Fruit fly (Drosophila melanogaster) whole organism, embryonic: ENCODE measurements around the gene CG9269.

Experiments used
- Abd-B ChIP-seq: fragments of 200-800 bp; sonication (Bioruptor generic); optimal IDR thresholded peaks from 2 replicates; lab custom pipeline; 2018; ENCODE audit warnings: missing biosample characterization, mild to moderate bottlenecking, missing genetic modification characterization, moderate library complexity
- Atf6 ChIP-seq: fragments of 200-800 bp; sonication (Bioruptor generic); IDR thresholded peaks from 2 replicates; pipeline ENCODE4 v1.3.6; 2022; ENCODE audit warnings: missing biosample characterization, missing genetic modification characterization
- Bgb ChIP-seq: fragments of 200-800 bp; sonication (Bioruptor generic); IDR thresholded peaks from 2 replicates; pipeline ENCODE4 v1.3.6; 2022; ENCODE audit warnings: missing biosample characterization, missing genetic modification characterization; ENCODE audit not compliant: partially characterized antibody
- BtbVII ChIP-seq: fragments of 200-800 bp; sonication (Bioruptor generic); optimal IDR thresholded peaks from 3 replicates; lab custom pipeline; 2017; ENCODE audit warnings: missing biosample characterization, mild to moderate bottlenecking, missing genetic modification characterization
- CG11085 ChIP-seq: fragments of 200-800 bp; sonication (Bioruptor generic); IDR thresholded peaks from 2 replicates; pipeline ENCODE4 v1.3.6; 2022; ENCODE audit warnings: missing biosample characterization, missing genetic modification characterization
- CG13775 ChIP-seq: fragments of 200-800 bp; sonication (Bioruptor generic); optimal IDR thresholded peaks from 3 replicates; lab custom pipeline; 2017; ENCODE audit warnings: missing biosample characterization, mild to moderate bottlenecking, missing genetic modification characterization
- CG15514 ChIP-seq: fragments of 200-800 bp; sonication (Bioruptor generic); optimal IDR thresholded peaks from 3 replicates; lab custom pipeline; 2017; ENCODE audit warnings: missing biosample characterization, missing genetic modification characterization, mild to moderate bottlenecking, moderate library complexity, missing genetic modification reagents
- CG1647 ChIP-seq: fragments of 200-800 bp; sonication (Bioruptor generic); optimal IDR thresholded peaks from 3 replicates; lab custom pipeline; 2016; ENCODE audit warnings: missing biosample characterization, missing genetic modification characterization
- CG17359 ChIP-seq: fragments of 200-800 bp; sonication (Bioruptor generic); optimal IDR thresholded peaks from 3 replicates; lab custom pipeline; 2018; ENCODE audit warnings: missing biosample characterization, mild to moderate bottlenecking, missing genetic modification characterization, moderate library complexity
- CG18011 ChIP-seq: fragments of 200-800 bp; sonication (Bioruptor generic); optimal IDR thresholded peaks from 2 replicates; lab custom pipeline; 2017; ENCODE audit warnings: missing biosample characterization, missing genetic modification characterization, mild to moderate bottlenecking, moderate library complexity, missing genotype
- CG18262 ChIP-seq: fragments of 200-800 bp; optimal IDR thresholded peaks from 3 replicates; lab custom pipeline; 2019; ENCODE audit warnings: missing biosample characterization, mild to moderate bottlenecking, missing genetic modification characterization, moderate library complexity
- CG31224 ChIP-seq: fragments of 200-800 bp; sonication (Bioruptor generic); IDR thresholded peaks from 2 replicates; pipeline ENCODE4 v1.3.6; 2022; ENCODE audit warnings: missing biosample characterization, missing genetic modification characterization
- CG6272 ChIP-seq: fragments of 200-800 bp; sonication (Bioruptor generic); IDR thresholded peaks from 2 replicates; pipeline ENCODE4 v1.3.6; 2022; ENCODE audit warnings: missing biosample characterization, missing genetic modification characterization
- CG6854 ChIP-seq: fragments of 200-800 bp; sonication (Bioruptor generic); optimal IDR thresholded peaks from 3 replicates; lab custom pipeline; 2017; ENCODE audit warnings: missing biosample characterization, mild to moderate bottlenecking, missing genetic modification characterization
- CG8478 ChIP-seq: fragments of >200 bp; optimal IDR thresholded peaks from 2 replicates; lab custom pipeline; 2018
- CG8765 ChIP-seq: fragments of 200-800 bp; sonication (Bioruptor generic); IDR thresholded peaks from 2 replicates; pipeline ENCODE4 v1.3.6; 2022; ENCODE audit warnings: missing biosample characterization, missing genetic modification characterization
- CG8924 ChIP-seq: fragments of 200-800 bp; optimal IDR thresholded peaks from 3 replicates; lab custom pipeline; 2019; ENCODE audit warnings: missing biosample characterization, mild to moderate bottlenecking, missing genetic modification characterization, moderate library complexity
- CG9215 ChIP-seq: fragments of 200-800 bp; sonication (Bioruptor generic); IDR thresholded peaks from 2 replicates; pipeline ENCODE4 v1.3.6; 2022; ENCODE audit warnings: missing biosample characterization, missing genetic modification characterization
- CHES-1-like ChIP-seq: fragments of 200-800 bp; sonication (Bioruptor generic); optimal IDR thresholded peaks from 2 replicates; lab custom pipeline; 2016; ENCODE audit warnings: missing biosample characterization, missing genetic modification characterization
- MBD-R2 ChIP-seq: fragments of 200-800 bp; sonication (Bioruptor generic); IDR thresholded peaks from 2 replicates; pipeline ENCODE4 v1.3.6; 2022; ENCODE audit warnings: missing biosample characterization, missing genetic modification characterization
- Mad ChIP-seq: fragments of 200-800 bp; sonication (Bioruptor generic); optimal IDR thresholded peaks from 2 replicates; lab custom pipeline; 2016; ENCODE audit warnings: missing biosample characterization, missing genetic modification characterization
- Med ChIP-seq: fragments of 200-800 bp; sonication (Bioruptor generic); peaks from one replicate; lab custom pipeline; 2016; ENCODE audit warnings: missing biosample characterization, missing genetic modification characterization, mild to moderate bottlenecking, inconsistent platforms, moderate library complexity
- Opbp ChIP-seq: fragments of 200-800 bp; sonication (Bioruptor generic); IDR thresholded peaks from 3 replicates; pipeline ENCODE4 v1.3.6; 2022; ENCODE audit warnings: missing biosample characterization, missing genetic modification characterization; ENCODE audit not compliant: partially characterized antibody
- Ptx1 ChIP-seq: fragments of 200-800 bp; sonication (Bioruptor generic); IDR thresholded peaks from 2 replicates; pipeline ENCODE4 v1.3.6; 2022; ENCODE audit warnings: missing biosample characterization, missing genetic modification characterization
- Rfx ChIP-seq: fragments of 200-800 bp; sonication (Bioruptor generic); IDR thresholded peaks from 2 replicates; pipeline ENCODE4 v1.3.6; 2022; ENCODE audit warnings: missing biosample characterization, missing genetic modification characterization
- Sin3A ChIP-seq: fragments of >200 bp; optimal IDR thresholded peaks from 2 replicates; lab custom pipeline; 2018
- Trl ChIP-seq, 3 experiments: fragments of >200 bp in 2 of 3; fragments of 200-800 bp in 1 of 3; sonication (Bioruptor generic) in 1 of 3; optimal IDR thresholded peaks; 2 replicates in 1 of 3; 3 replicates in 2 of 3; lab custom pipeline; 2016 to 2017; ENCODE audit warnings: missing biosample characterization in 1 of 3, missing genetic modification characterization in 1 of 3
- Vsx1 ChIP-seq: fragments of 200-800 bp; sonication (Bioruptor generic); optimal IDR thresholded peaks from 2 replicates; lab custom pipeline; 2017; ENCODE audit warnings: missing biosample characterization, mild to moderate bottlenecking, missing genetic modification characterization, missing genetic modification reagents
- cad ChIP-seq: fragments of >200 bp; optimal IDR thresholded peaks from 2 replicates; lab custom pipeline; 2017; ENCODE audit warnings: missing biosample characterization, missing genetic modification characterization
- cg ChIP-seq: fragments of 200-800 bp; sonication (Bioruptor generic); optimal IDR thresholded peaks from 3 replicates; lab custom pipeline; 2019; ENCODE audit warnings: missing biosample characterization, mild to moderate bottlenecking, missing genetic modification characterization, moderate library complexity
- ci ChIP-seq: fragments of 200-800 bp; sonication (Bioruptor generic); IDR thresholded peaks from 3 replicates; pipeline ENCODE4 v1.3.6; 2022; ENCODE audit warnings: missing biosample characterization, missing genetic modification characterization
- dati ChIP-seq: fragments of 200-800 bp; sonication (Bioruptor generic); IDR thresholded peaks from 2 replicates; pipeline ENCODE4 v1.3.6; 2022; ENCODE audit warnings: missing biosample characterization, missing genetic modification characterization
- dm ChIP-seq: fragments of 200-800 bp; sonication (Bioruptor generic); optimal IDR thresholded peaks from 3 replicates; lab custom pipeline; 2016; ENCODE audit warnings: missing biosample characterization, missing genetic modification characterization
- gcm2 ChIP-seq: fragments of 200-800 bp; sonication (Bioruptor generic); optimal IDR thresholded peaks from 2 replicates; lab custom pipeline; 2016; ENCODE audit warnings: missing biosample characterization, missing genetic modification characterization
- her ChIP-seq: fragments of 200-800 bp; sonication (Bioruptor generic); optimal IDR thresholded peaks from 2 replicates; lab custom pipeline; 2016; ENCODE audit warnings: missing biosample characterization, missing genetic modification characterization
- otp ChIP-seq: fragments of 200-800 bp; sonication (Bioruptor generic); IDR thresholded peaks from 3 replicates; pipeline ENCODE4, ENCODE4 v1.3.6; 2022; ENCODE audit warnings: missing biosample characterization, missing genetic modification characterization
- prd ChIP-seq, 3 experiments: fragments of >200 bp in 2 of 3; fragments of 200-800 bp in 1 of 3; sonication (Bioruptor generic) in 1 of 3; optimal IDR thresholded peaks in 2 of 3; IDR thresholded peaks in 1 of 3; 2 replicates in 2 of 3; 3 replicates in 1 of 3; pipeline versions ENCODE4 v1.3.6 to Lab custom; 2017 to 2022; ENCODE audit warnings: missing biosample characterization in 1 of 3, missing genetic modification characterization in 1 of 3
- pzg ChIP-seq: fragments of 200-800 bp; sonication (Bioruptor generic); optimal IDR thresholded peaks from 3 replicates; lab custom pipeline; 2018; ENCODE audit warnings: missing biosample characterization, mild to moderate bottlenecking, missing genetic modification characterization, moderate library complexity
- sens ChIP-seq: fragments of 200-800 bp; sonication (Bioruptor generic); peaks from one replicate; lab custom pipeline; 2016; ENCODE audit warnings: missing biosample characterization, missing genetic modification characterization
- sqz ChIP-seq: fragments of 200-800 bp; sonication (Bioruptor generic); optimal IDR thresholded peaks from 3 replicates; lab custom pipeline; 2018; ENCODE audit warnings: missing biosample characterization, mild to moderate bottlenecking, missing genetic modification characterization
- ssp ChIP-seq: fragments of 200-800 bp; sonication (Bioruptor generic); IDR thresholded peaks from 2 replicates; pipeline ENCODE4 v1.3.6; 2022; ENCODE audit warnings: missing biosample characterization, missing genetic modification characterization
- tgo ChIP-seq: fragments of 200-800 bp; sonication (Bioruptor generic); IDR thresholded peaks from 3 replicates; pipeline ENCODE4 v1.3.6; 2022; ENCODE audit warnings: missing biosample characterization, missing genetic modification characterization

CG9269 gene

dm6 chr3R:13659865-13660738 is 44.4 kb downstream of the CG9269 start, which contains the start of gene Hrb87F (continued):
- TF ChIP-seq MBD-R2 (GFP tag; lab: Robert Waterston, UW): peak; percentile 28; the same call in 1 of the 2 replicates
- TF ChIP-seq pzg (GFP tag; lab: Kevin White, UChicago): peak; percentile 51
- TF ChIP-seq Atf6 (GFP tag; lab: Robert Waterston, UW): no peak
- TF ChIP-seq CG18011 (GFP tag; lab: Kevin White, UChicago): peak; percentile 92
- peak; percentile 46; the same call in 1 of the 2 replicates for TF ChIP-seq CG6272
- TF ChIP-seq Med (GFP tag; lab: Kevin White, UChicago): peak; percentile 77
- peak; percentile 12; the same call in 1 of the 2 replicates for TF ChIP-seq CG9215 (GFP tag; lab: Robert Waterston, UW)
- no peak for TF ChIP-seq Mad (GFP tag; lab: Kevin White, UChicago)
- no peak for TF ChIP-seq BtbVII
- TF ChIP-seq dm (GFP tag; lab: Kevin White, UChicago): peak; percentile 9
- no peak for TF ChIP-seq CG18262
- TF ChIP-seq CG31224 (GFP tag; lab: Robert Waterston, UW): no peak
- TF ChIP-seq CG6854 (GFP tag; lab: Kevin White, UChicago): no peak
- TF ChIP-seq tgo (GFP tag; lab: Robert Waterston, UW): no peak
- peak; percentile 29; the same call in 1 of the 2 replicates for TF ChIP-seq Ptx1 (GFP tag; lab: Robert Waterston, UW)
- TF ChIP-seq CG8478: no peak
- no peak for TF ChIP-seq dati (GFP tag; lab: Robert Waterston, UW)
- TF ChIP-seq Trl (optimal IDR thresholded peaks at IDR 0.05; lab: Kevin White, UChicago): no peak
- TF ChIP-seq Trl (GFP tag; optimal IDR thresholded peaks at IDR 0.05; lab: Kevin White, UChicago): no peak
- no peak for TF ChIP-seq CG8765 (GFP tag; lab: Robert Waterston, UW)
- peak; percentile 28 for TF ChIP-seq CG15514 (GFP tag; lab: Kevin White, UChicago)
- TF ChIP-seq CG8924 (tag; lab: Kevin White, UChicago): peak; percentile 28
- peak; percentile 52; the same call in 1 of the 3 replicates for TF ChIP-seq ci (GFP tag; lab: Robert Waterston, UW)
- TF ChIP-seq CG11085 (GFP tag; lab: Robert Waterston, UW): 0 out of 2 replicates have a peak, but pooled peaks have one; percentile 38
- no peak for TF ChIP-seq CG1647 (GFP tag; lab: Kevin White, UChicago)
- no peak for TF ChIP-seq CG13775 (GFP tag; lab: Kevin White, UChicago)
- peak; percentile 55 for TF ChIP-seq CG17359 (tag; lab: Kevin White, UChicago)
- peak; percentile 68 for TF ChIP-seq Rfx (GFP tag; lab: Robert Waterston, UW)
- peak; percentile 21 for TF ChIP-seq CHES-1-like
- TF ChIP-seq prd (optimal IDR thresholded peaks at IDR 0.05; lab: Kevin White, UChicago): no peak
- peak; percentile 55; the same call in 2 of the 3 replicates for TF ChIP-seq prd (GFP tag; IDR thresholded peaks at IDR 0.05; lab: Robert Waterston, UW)
- TF ChIP-seq Vsx1 (GFP tag; lab: Kevin White, UChicago): no peak
- peak; percentile 15 for TF ChIP-seq cad (GFP tag; lab: Kevin White, UChicago)
- TF ChIP-seq her (GFP tag; lab: Kevin White, UChicago): peak; percentile 29
- no peak for TF ChIP-seq sens (GFP tag; lab: Kevin White, UChicago)
- no peak for TF ChIP-seq otp
- TF ChIP-seq gcm2: no peak
- TF ChIP-seq ssp: peak; percentile 91
- TF ChIP-seq Sin3A (lab: Kevin White, UChicago): peak; percentile 47
- peak; percentile 19; the same call in 1 of the 2 replicates for TF ChIP-seq Bgb
- TF ChIP-seq cg (GFP tag; lab: Kevin White, UChicago): peak; percentile 49
- peak; percentile 80 for TF ChIP-seq sqz (GFP tag; lab: Kevin White, UChicago)
- 0 out of 3 replicates have a peak, but pooled peaks have one; percentile 11 for TF ChIP-seq Opbp (GFP tag; lab: Robert Waterston, UW)
- no peak for TF ChIP-seq Abd-B (GFP tag; lab: Kevin White, UChicago)
